Fruit fly (Drosophila melanogaster) whole organism: Measurements from ENCODE around the gene Atg18b.

Source experiments
- CG8478 ChIP-seq: fragments of >200 bp; optimal IDR thresholded peaks from 2 replicates; lab custom pipeline; 2018; ENCODE audit warnings: inconsistent platforms
- Dll ChIP-seq: fragments of >200 bp; optimal IDR thresholded peaks from 2 replicates; lab custom pipeline; 2017
- pan ChIP-seq: fragments of >200 bp; optimal IDR thresholded peaks from 2 replicates; lab custom pipeline; 2017
- psq ChIP-seq: fragments of >200 bp; optimal IDR thresholded peaks from 2 replicates; lab custom pipeline; 2017
- usp ChIP-seq: fragments of >200 bp; optimal IDR thresholded peaks from 2 replicates; lab custom pipeline; 2017; ENCODE audit warnings: missing biosample characterization, missing genetic modification characterization, mixed read lengths

- TF ChIP-seq Dll (lab: Kevin White, UChicago), result no peak
- TF ChIP-seq pan (lab: Kevin White, UChicago), result no peak
- TF ChIP-seq psq, result no peak
- no peak for TF ChIP-seq CG8478
- TF ChIP-seq usp (GFP tag; lab: Kevin White, UChicago), result no peak
These were observed at the start of gene Atg18b for dm6 chr2L:21220396-21220795.
